Fruit fly (Drosophila melanogaster) whole organism, embryonic: ENCODE measurements around the gene CG7653.

ENCODE experiments used
- Adf1 ChIP-seq: fragments of 200-800 bp; sonication (Bioruptor generic); IDR thresholded peaks from 2 replicates; pipeline ENCODE4 v1.3.6; 2022; ENCODE audit warnings: missing biosample characterization, missing genetic modification characterization
- Asciz ChIP-seq: fragments of 200-800 bp; sonication (Bioruptor generic); optimal IDR thresholded peaks from 2 replicates; lab custom pipeline; 2017; ENCODE audit warnings: missing biosample characterization, mild to moderate bottlenecking, missing genetic modification characterization, missing genetic modification reagents
- B-H2 ChIP-seq: fragments of 200-800 bp; sonication (Bioruptor generic); optimal IDR thresholded peaks from 2 replicates; lab custom pipeline; 2018; ENCODE audit warnings: missing biosample characterization, mild to moderate bottlenecking, missing genetic modification characterization
- Bgb ChIP-seq: fragments of 200-800 bp; sonication (Bioruptor generic); IDR thresholded peaks from 2 replicates; pipeline ENCODE4 v1.3.6; 2022; ENCODE audit warnings: missing biosample characterization, missing genetic modification characterization; ENCODE audit not compliant: partially characterized antibody
- CG10209 ChIP-seq: fragments of 200-800 bp; sonication (Bioruptor generic); optimal IDR thresholded peaks from 3 replicates; lab custom pipeline; 2017; ENCODE audit warnings: missing biosample characterization, mild to moderate bottlenecking, missing genetic modification characterization, missing genetic modification reagents
- CG1024 ChIP-seq: fragments of 200-800 bp; sonication (Bioruptor generic); IDR thresholded peaks from 2 replicates; pipeline ENCODE4 v1.3.6; 2022; ENCODE audit warnings: missing biosample characterization, missing genetic modification characterization
- CG11695 ChIP-seq: fragments of 200-800 bp; sonication (Bioruptor generic); IDR thresholded peaks from 3 replicates; pipeline ENCODE4 v1.3.6; 2022; ENCODE audit warnings: missing biosample characterization, missing genetic modification characterization
- CG12104 ChIP-seq: fragments of 200-800 bp; sonication (Bioruptor generic); optimal IDR thresholded peaks from 3 replicates; lab custom pipeline; 2016; ENCODE audit warnings: missing biosample characterization, missing genetic modification characterization
- CG12236 ChIP-seq: fragments of 200-800 bp; sonication (Bioruptor generic); optimal IDR thresholded peaks from 2 replicates; lab custom pipeline; 2016; ENCODE audit warnings: missing biosample characterization, missing genetic modification characterization
- CG1233 ChIP-seq: fragments of 200-800 bp; sonication (Bioruptor generic); optimal IDR thresholded peaks from 4 replicates; lab custom pipeline; 2018; ENCODE audit warnings: missing biosample characterization, mild to moderate bottlenecking, missing genetic modification characterization
- CG12659 ChIP-seq: fragments of 200-800 bp; sonication (Bioruptor generic); optimal IDR thresholded peaks from 3 replicates; lab custom pipeline; 2017; ENCODE audit warnings: mild to moderate bottlenecking, missing biosample characterization, missing genetic modification reagents, missing genetic modification characterization
- CG14441 ChIP-seq: fragments of 200-800 bp; sonication (Bioruptor generic); IDR thresholded peaks from 2 replicates; pipeline ENCODE4 v1.3.6; 2022; ENCODE audit warnings: missing biosample characterization, missing genetic modification characterization
- CG15479 ChIP-seq: fragments of 200-800 bp; sonication (Bioruptor generic); optimal IDR thresholded peaks from 3 replicates; lab custom pipeline; 2019; ENCODE audit warnings: missing biosample characterization, mild to moderate bottlenecking, missing genetic modification characterization, moderate library complexity
- CG1602 ChIP-seq: fragments of 200-800 bp; sonication (Bioruptor generic); optimal IDR thresholded peaks from 3 replicates; lab custom pipeline; 2016; ENCODE audit warnings: missing biosample characterization, missing genetic modification characterization
- CG16863 ChIP-seq: fragments of 200-800 bp; sonication (Bioruptor generic); optimal IDR thresholded peaks from 3 replicates; lab custom pipeline; 2016; ENCODE audit warnings: missing biosample characterization, missing genetic modification characterization
- CG17829 ChIP-seq: fragments of 200-800 bp; optimal IDR thresholded peaks from 2 replicates; lab custom pipeline; 2019; ENCODE audit warnings: missing biosample characterization, mild to moderate bottlenecking, missing genetic modification characterization, moderate library complexity
- CG1792 ChIP-seq: fragments of 200-800 bp; sonication (Bioruptor generic); optimal IDR thresholded peaks from 2 replicates; lab custom pipeline; 2016; ENCODE audit warnings: missing biosample characterization, missing genetic modification characterization
- CG18619 ChIP-seq: fragments of 200-800 bp; sonication (Bioruptor generic); optimal IDR thresholded peaks from 3 replicates; lab custom pipeline; 2017; ENCODE audit warnings: missing biosample characterization, mild to moderate bottlenecking, missing genetic modification characterization
- CG18764 ChIP-seq: fragments of 200-800 bp; sonication (Bioruptor generic); optimal IDR thresholded peaks from 3 replicates; lab custom pipeline; 2016; ENCODE audit warnings: missing biosample characterization, missing genetic modification characterization
- CG2199 ChIP-seq: fragments of 200-800 bp; sonication (Bioruptor generic); IDR thresholded peaks from 3 replicates; pipeline ENCODE4 v1.3.6; 2022; ENCODE audit warnings: missing biosample characterization, missing genetic modification characterization
- CG31365 ChIP-seq: fragments of 200-800 bp; sonication (Bioruptor generic); optimal IDR thresholded peaks from 2 replicates; lab custom pipeline; 2018; ENCODE audit warnings: missing biosample characterization, mild to moderate bottlenecking, missing genetic modification characterization
- CG43689 ChIP-seq: fragments of 200-800 bp; sonication (Bioruptor generic); IDR thresholded peaks from 2 replicates; pipeline ENCODE4 v1.3.6; 2022; ENCODE audit warnings: missing biosample characterization, missing genetic modification characterization
- CG4617 ChIP-seq: fragments of 200-800 bp; sonication (Bioruptor generic); optimal IDR thresholded peaks from 3 replicates; lab custom pipeline; 2016; ENCODE audit warnings: missing biosample characterization, missing genetic modification characterization, borderline replicate concordance
- CG4820 ChIP-seq: fragments of 200-800 bp; sonication (Bioruptor generic); optimal IDR thresholded peaks from 3 replicates; lab custom pipeline; 2016; ENCODE audit warnings: missing biosample characterization, missing genetic modification characterization
- CG6854 ChIP-seq: fragments of 200-800 bp; sonication (Bioruptor generic); optimal IDR thresholded peaks from 3 replicates; lab custom pipeline; 2017; ENCODE audit warnings: missing biosample characterization, mild to moderate bottlenecking, missing genetic modification characterization
- CG7839 ChIP-seq: fragments of 200-800 bp; sonication (Bioruptor generic); optimal IDR thresholded peaks from 3 replicates; lab custom pipeline; 2018; ENCODE audit warnings: missing biosample characterization, mild to moderate bottlenecking, missing genetic modification characterization, moderate library complexity
- CTCF ChIP-seq: fragments of 200-800 bp; sonication (Bioruptor generic); optimal IDR thresholded peaks from 2 replicates; lab custom pipeline; 2017; ENCODE audit warnings: missing biosample characterization, mild to moderate bottlenecking, missing genetic modification characterization, moderate library complexity
- D19A ChIP-seq: fragments of 200-800 bp; optimal IDR thresholded peaks from 3 replicates; lab custom pipeline; 2019; ENCODE audit warnings: missing biosample characterization, mild to moderate bottlenecking, missing genetic modification characterization, moderate library complexity
- Eip74EF ChIP-seq, 2 experiments: fragments of 200-800 bp in 1 of 2; fragments of >200 bp in 1 of 2; sonication (Bioruptor generic) in 1 of 2; optimal IDR thresholded peaks; 2 replicates each; lab custom pipeline; 2017 to 2019; ENCODE audit warnings: missing biosample characterization in 2 of 2, missing genetic modification characterization in 2 of 2, mild to moderate bottlenecking in 1 of 2, moderate library complexity in 1 of 2
- Gsc ChIP-seq: fragments of 200-800 bp; sonication (Bioruptor generic); IDR thresholded peaks from 2 replicates; pipeline ENCODE4 v1.3.6; 2022; ENCODE audit warnings: missing biosample characterization, missing genetic modification characterization
- Hmr ChIP-seq: fragments of 200-800 bp; sonication (Bioruptor generic); optimal IDR thresholded peaks from 3 replicates; lab custom pipeline; 2017; ENCODE audit warnings: mild to moderate bottlenecking, missing biosample characterization, missing genetic modification reagents, missing genetic modification characterization
- Hr78 ChIP-seq, 2 experiments: fragments of 200-800 bp in 1 of 2; fragments of >200 bp in 1 of 2; sonication (Bioruptor generic) in 1 of 2; optimal IDR thresholded peaks; 2 replicates each; lab custom pipeline; 2017 to 2019; ENCODE audit warnings: missing biosample characterization in 2 of 2, missing genetic modification characterization in 2 of 2, mild to moderate bottlenecking in 1 of 2, moderate library complexity in 1 of 2
- Mad ChIP-seq: fragments of 200-800 bp; sonication (Bioruptor generic); optimal IDR thresholded peaks from 2 replicates; lab custom pipeline; 2016; ENCODE audit warnings: missing biosample characterization, missing genetic modification characterization
- NC2β ChIP-seq: fragments of 200-800 bp; sonication (Bioruptor generic); optimal IDR thresholded peaks from 2 replicates; lab custom pipeline; 2016; ENCODE audit warnings: missing biosample characterization, missing genetic modification characterization
- PHDP ChIP-seq: fragments of 200-800 bp; sonication (Bioruptor generic); optimal IDR thresholded peaks from 3 replicates; lab custom pipeline; 2018; ENCODE audit warnings: missing biosample characterization, mild to moderate bottlenecking, missing genetic modification characterization, moderate library complexity
- Sox102F ChIP-seq: fragments of 200-800 bp; sonication (Bioruptor generic); optimal IDR thresholded peaks from 2 replicates; lab custom pipeline; 2018; ENCODE audit warnings: missing biosample characterization, mild to moderate bottlenecking, missing genetic modification characterization, moderate library complexity
- chinmo ChIP-seq: fragments of 200-800 bp; sonication (Bioruptor generic); IDR thresholded peaks from 4 replicates; pipeline ENCODE4 v1.3.6; 2022; ENCODE audit warnings: missing biosample characterization, missing genetic modification characterization; ENCODE audit not compliant: partially characterized antibody
- en ChIP-seq: fragments of 200-800 bp; sonication (Bioruptor generic); optimal IDR thresholded peaks from 2 replicates; lab custom pipeline; 2016; ENCODE audit warnings: missing biosample characterization, missing genetic modification characterization
- gsb-n ChIP-seq: fragments of 200-800 bp; sonication (Bioruptor generic); optimal IDR thresholded peaks from 3 replicates; lab custom pipeline; 2018; ENCODE audit warnings: missing biosample characterization, mild to moderate bottlenecking, missing genetic modification characterization
- gt ChIP-seq: fragments of 200-800 bp; sonication (Bioruptor generic); IDR thresholded peaks from 2 replicates; pipeline ENCODE4 v1.3.6; 2022; ENCODE audit warnings: missing biosample characterization, missing genetic modification characterization
- kay ChIP-seq: fragments of 200-800 bp; sonication (Bioruptor generic); optimal IDR thresholded peaks from 2 replicates; lab custom pipeline; 2016; ENCODE audit warnings: missing biosample characterization, missing genetic modification characterization
- mirr ChIP-seq: fragments of 200-800 bp; sonication (Bioruptor generic); optimal IDR thresholded peaks from 3 replicates; lab custom pipeline; 2018; ENCODE audit warnings: missing biosample characterization, mild to moderate bottlenecking, missing genetic modification characterization
- oc ChIP-seq: fragments of 200-800 bp; sonication (Bioruptor generic); optimal IDR thresholded peaks from 2 replicates; lab custom pipeline; 2018; ENCODE audit warnings: missing biosample characterization, mild to moderate bottlenecking, missing genetic modification characterization, moderate library complexity
- pros ChIP-seq: fragments of 200-800 bp; sonication (Bioruptor generic); optimal IDR thresholded peaks from 3 replicates; lab custom pipeline; 2019; ENCODE audit warnings: missing biosample characterization, mild to moderate bottlenecking, missing genetic modification characterization, moderate library complexity
- pum ChIP-seq: fragments of 200-800 bp; sonication (Bioruptor generic); optimal IDR thresholded peaks from 2 replicates; lab custom pipeline; 2016; ENCODE audit warnings: missing biosample characterization, missing genetic modification characterization
- sd ChIP-seq: fragments of 200-800 bp; sonication (Bioruptor generic); optimal IDR thresholded peaks from 3 replicates; lab custom pipeline; 2018; ENCODE audit warnings: missing biosample characterization, mild to moderate bottlenecking, missing genetic modification characterization, moderate library complexity
- sima ChIP-seq: fragments of 200-800 bp; sonication (Bioruptor generic); optimal IDR thresholded peaks from 2 replicates; lab custom pipeline; 2016; ENCODE audit warnings: missing biosample characterization, missing genetic modification characterization
- slbo ChIP-seq: fragments of 200-800 bp; sonication (Bioruptor generic); IDR thresholded peaks from 2 replicates; pipeline ENCODE4 v1.3.6; 2022; ENCODE audit warnings: missing biosample characterization, missing genetic modification characterization
- tap ChIP-seq: fragments of 200-800 bp; optimal IDR thresholded peaks from 3 replicates; lab custom pipeline; 2019; ENCODE audit warnings: missing biosample characterization, mild to moderate bottlenecking, missing genetic modification characterization, moderate library complexity

Gene CG7653

DNA sequence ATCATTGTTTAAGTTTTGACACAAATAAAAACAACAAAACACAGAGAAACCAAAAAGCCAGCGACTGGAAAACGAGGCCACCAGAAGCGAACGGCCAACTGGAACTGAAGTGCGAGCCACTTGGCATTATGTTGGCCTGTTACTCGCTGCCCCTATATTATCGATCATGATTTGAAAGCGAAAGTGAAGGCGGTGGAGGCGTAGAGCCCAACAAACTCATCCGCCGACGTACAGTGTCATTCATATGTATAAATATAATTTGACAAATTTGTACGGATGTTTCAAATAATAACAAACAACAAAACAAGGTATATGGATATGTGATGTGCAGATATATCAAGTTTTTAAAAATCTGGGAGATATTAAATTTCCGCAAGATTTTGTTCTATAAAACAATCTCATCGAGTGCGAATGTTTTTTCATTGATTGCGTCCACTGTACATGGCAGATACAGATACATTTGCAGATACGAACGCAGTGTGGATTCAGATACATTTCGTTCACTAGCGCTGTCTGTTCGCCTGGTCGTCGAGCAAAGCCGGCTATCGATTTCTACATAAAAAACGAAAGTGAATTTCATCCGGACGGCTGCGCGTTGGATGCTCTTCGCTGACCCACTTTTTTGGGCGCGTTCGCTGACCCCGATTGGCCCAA, 31.1 kb upstream of the CG7653 start (continued):
- peak; percentile 95 for TF ChIP-seq CG10209 (GFP tag; lab: Kevin White, UChicago)
- TF ChIP-seq Adf1, result peak; percentile 77
- TF ChIP-seq CG12236 (GFP tag; lab: Kevin White, UChicago), result peak; percentile 91
- peak; percentile 95 for TF ChIP-seq NC2β (GFP tag; lab: Kevin White, UChicago)
- peak; percentile 94 for TF ChIP-seq en
- peak; percentile 96 for TF ChIP-seq CG17829 (tag; lab: Kevin White, UChicago)
- peak; percentile 77 for TF ChIP-seq sima (GFP tag; lab: Kevin White, UChicago)
- peak; percentile 97 for TF ChIP-seq CG1602
- peak; percentile 95 for TF ChIP-seq pum (GFP tag; lab: Kevin White, UChicago)
- TF ChIP-seq CG16863 (GFP tag; lab: Kevin White, UChicago), result peak; percentile 97
- TF ChIP-seq CG2199, result peak; percentile 82
- peak; percentile 98 for TF ChIP-seq gsb-n (tag; lab: Kevin White, UChicago)
- TF ChIP-seq Bgb (GFP tag; lab: Robert Waterston, UW), result 0 out of 2 replicates have a peak, but pooled peaks have one; percentile 44
- TF ChIP-seq CG12659 (GFP tag; lab: Kevin White, UChicago), result peak; percentile 97
- peak; percentile 87 for TF ChIP-seq CG43689 (GFP tag; lab: Robert Waterston, UW)
- peak; percentile 96 for TF ChIP-seq slbo (GFP tag; lab: Robert Waterston, UW)
- peak; percentile 94 for TF ChIP-seq CG1233 (GFP tag; lab: Kevin White, UChicago)
- TF ChIP-seq CG18619, result peak; percentile 97
- TF ChIP-seq CG11695 (GFP tag; lab: Robert Waterston, UW), result peak; percentile 98
- TF ChIP-seq Sox102F (GFP tag; lab: Kevin White, UChicago), result peak; percentile 97
- TF ChIP-seq D19A (tag; lab: Kevin White, UChicago), result peak; percentile 92
- TF ChIP-seq CG6854, result peak; percentile 89
- TF ChIP-seq CG1792 (GFP tag; lab: Kevin White, UChicago), result peak; percentile 93
- no peak for TF ChIP-seq CG15479 (GFP tag; lab: Kevin White, UChicago)
- peak; percentile 84 for TF ChIP-seq CG4617 (GFP tag; lab: Kevin White, UChicago)
- TF ChIP-seq B-H2 (GFP tag; lab: Kevin White, UChicago), result peak; percentile 75
- TF ChIP-seq kay, result peak; percentile 94
- peak; percentile 86 for TF ChIP-seq sd (tag; lab: Kevin White, UChicago)
- peak; percentile 65 for TF ChIP-seq CTCF (GFP tag; lab: Kevin White, UChicago)
- peak; percentile 80 for TF ChIP-seq CG31365 (tag; lab: Kevin White, UChicago)
- peak; percentile 85 for TF ChIP-seq Mad
- TF ChIP-seq CG18764, result peak; percentile 90
- peak; percentile 16 for TF ChIP-seq pros (GFP tag; lab: Kevin White, UChicago)
- peak; percentile 73 for TF ChIP-seq mirr (GFP tag; lab: Kevin White, UChicago)
- peak; percentile 97 for TF ChIP-seq oc (tag; lab: Kevin White, UChicago)
- TF ChIP-seq Eip74EF (GFP tag; optimal IDR thresholded peaks at IDR 0.05; lab: Kevin White, UChicago), result peak in 1 of 2 experiments; percentile 91
- TF ChIP-seq Hr78 (GFP tag; optimal IDR thresholded peaks at IDR 0.05; lab: Kevin White, UChicago), result no peak
- TF ChIP-seq PHDP (tag; lab: Kevin White, UChicago), result peak; percentile 97
- TF ChIP-seq CG7839 (tag; lab: Kevin White, UChicago), result peak; percentile 97
- peak; percentile 96 for TF ChIP-seq Asciz (GFP tag; lab: Kevin White, UChicago)
- peak; percentile 96 for TF ChIP-seq CG14441 (GFP tag; lab: Robert Waterston, UW)
- TF ChIP-seq CG12104 (GFP tag; lab: Kevin White, UChicago), result peak; percentile 91
- peak; percentile 81 for TF ChIP-seq Gsc
- TF ChIP-seq tap (tag; lab: Kevin White, UChicago), result peak; percentile 91
- TF ChIP-seq Hmr, result peak; percentile 94
- TF ChIP-seq CG4820, result peak; percentile 95
- peak; percentile 87 for TF ChIP-seq CG1024
- no peak; the same call in 3 of the 4 replicates for TF ChIP-seq chinmo (GFP tag; lab: Robert Waterston, UW)
- TF ChIP-seq gt, result peak; percentile 75
